Fruit fly (Drosophila melanogaster): ENCODE data around the gene mwh.

DNA sequence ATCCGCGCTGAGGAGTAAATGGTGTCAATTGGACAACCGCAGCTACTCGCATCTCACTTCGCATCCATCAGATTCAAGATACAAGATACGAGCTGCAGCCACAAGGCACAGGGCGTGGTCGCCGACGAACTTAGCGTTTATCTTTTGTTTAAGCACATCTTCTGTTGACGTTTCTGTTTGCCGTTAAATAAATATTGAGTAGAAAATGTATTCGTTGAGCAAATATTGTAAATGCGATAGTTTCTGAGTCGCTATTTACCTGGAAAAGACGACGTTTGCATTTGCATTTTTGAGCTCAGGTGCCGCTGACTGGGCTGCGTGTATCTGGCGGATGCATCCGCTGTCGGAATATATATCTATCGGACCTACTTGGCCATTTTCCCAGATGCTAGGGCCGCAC lies 34.3 kb upstream of the mwh start:
- TF ChIP-seq CG8478 (optimal IDR thresholded peaks at IDR 0.05) = no peak
- TF ChIP-seq CTCF (optimal IDR thresholded peaks at IDR 0.05) = no peak
